Fruit fly (Drosophila melanogaster): ENCODE measurements around the gene Trs23.

DNA sequence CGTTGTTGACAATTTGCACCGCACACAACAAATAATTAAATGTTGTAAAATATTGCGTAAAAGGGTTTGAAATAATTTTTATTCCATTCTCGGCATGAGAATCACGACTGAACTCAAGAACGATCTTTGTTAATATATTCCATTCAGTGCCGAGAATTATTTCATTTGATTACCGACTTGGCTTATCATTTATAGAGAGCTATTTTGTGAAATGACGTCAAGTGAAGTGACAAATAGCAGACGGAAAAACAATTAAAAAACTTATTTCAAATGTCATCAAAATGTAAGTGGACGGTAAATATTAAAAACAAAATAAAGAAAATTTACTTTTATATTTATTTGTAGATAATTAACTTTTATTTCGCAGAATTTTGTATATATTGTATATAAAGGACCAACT is 28.5 kb downstream of the Trs23 start:
- no peak for TF ChIP-seq Myc (optimal IDR thresholded peaks at IDR 0.05)
- TF ChIP-seq psq (optimal IDR thresholded peaks at IDR 0.05) = no peak
- no peak for TF ChIP-seq insv (optimal IDR thresholded peaks at IDR 0.05)
- TF ChIP-seq Sin3A (optimal IDR thresholded peaks at IDR 0.05) = no peak
- no peak for TF ChIP-seq ttk (optimal IDR thresholded peaks at IDR 0.05)
